Worm (Caenorhabditis elegans) whole organism, early embryonic: ENCODE data around the gene C08F11.3.

Experiments
- hnd-1 ChIP-seq: sonication (generic microtip); optimal IDR thresholded peaks from 2 replicates; lab custom pipeline; 2016; ENCODE audit warnings: missing genetic modification characterization, missing compliant biosample characterization
- tra-4 ChIP-seq: sonication (generic microtip); optimal IDR thresholded peaks from 2 replicates; lab custom pipeline; 2017; ENCODE audit warnings: missing genetic modification characterization, missing compliant biosample characterization

- TF ChIP-seq hnd-1 (tag; lab: Kevin White, UChicago) (no peak), tra-4 (tag; lab: Kevin White, UChicago) (no peak)
Measured at ce11 chrIV:13626469-13626868, 7.2 kb downstream of the C08F11.3 start, which contains the start of gene sru-21.
